Worm (Caenorhabditis elegans) whole organism, midembryonic: ENCODE data around the gene T25G12.6.
A peak's percentile ranks its signal among the peaks of the same experiment; 100 is the strongest.

Experiments used
- T22C8.4 ChIP-seq: fragments of 200-800 bp; sonication (Bioruptor generic); IDR thresholded peaks from 2 replicates; pipeline ENCODE4 v1.3.6; 2022; ENCODE audit warnings: missing genetic modification characterization, missing compliant biosample characterization
- cog-1 ChIP-seq: sonication (generic microtip); optimal IDR thresholded peaks from 2 replicates; lab custom pipeline; 2016; ENCODE audit warnings: missing genetic modification characterization, missing compliant biosample characterization
- flt-1 ChIP-seq: fragments of 200-800 bp; sonication (Bioruptor generic); IDR thresholded peaks from 2 replicates; pipeline ENCODE4 v1.3.6; 2022; ENCODE audit warnings: missing genetic modification characterization, missing compliant biosample characterization
- klf-2 ChIP-seq: fragments of 200-800 bp; sonication (Bioruptor generic); conservative IDR thresholded peaks from 2 replicates; pipeline ENCODE4 v1.3.6; 2022; ENCODE audit warnings: missing genetic modification reagents, missing genetic modification characterization, missing compliant biosample characterization
- med-1 ChIP-seq: sonication (generic microtip); optimal IDR thresholded peaks from 2 replicates; lab custom pipeline; 2017; ENCODE audit warnings: missing genetic modification characterization, mild to moderate bottlenecking, missing compliant biosample characterization, antibody characterized with exemption, missing genetic modification reagents; ENCODE audit not compliant: insufficient read depth
- ref-1 ChIP-seq: fragments of 200-800 bp; sonication (Bioruptor generic); conservative IDR thresholded peaks from 2 replicates; pipeline ENCODE4 v1.3.6; 2022; ENCODE audit warnings: missing genetic modification reagents, missing genetic modification characterization, missing compliant biosample characterization
- tab-1 ChIP-seq: fragments of 200-800 bp; sonication (Bioruptor generic); IDR thresholded peaks from 2 replicates; pipeline ENCODE4 v1.3.6; 2022; ENCODE audit warnings: missing genetic modification characterization, missing compliant biosample characterization
- ztf-23 ChIP-seq: fragments of 200-800 bp; sonication (Bioruptor generic); IDR thresholded peaks from 2 replicates; pipeline ENCODE4 v1.3.6; 2022; ENCODE audit warnings: missing genetic modification reagents, missing genetic modification characterization, missing compliant biosample characterization
- ztf-29 ChIP-seq: fragments of 200-800 bp; sonication (Bioruptor generic); IDR thresholded peaks from 2 replicates; pipeline ENCODE4 v1.3.6; 2022; ENCODE audit warnings: missing genetic modification reagents, missing genetic modification characterization, missing compliant biosample characterization

T25G12.6 gene

DNA sequence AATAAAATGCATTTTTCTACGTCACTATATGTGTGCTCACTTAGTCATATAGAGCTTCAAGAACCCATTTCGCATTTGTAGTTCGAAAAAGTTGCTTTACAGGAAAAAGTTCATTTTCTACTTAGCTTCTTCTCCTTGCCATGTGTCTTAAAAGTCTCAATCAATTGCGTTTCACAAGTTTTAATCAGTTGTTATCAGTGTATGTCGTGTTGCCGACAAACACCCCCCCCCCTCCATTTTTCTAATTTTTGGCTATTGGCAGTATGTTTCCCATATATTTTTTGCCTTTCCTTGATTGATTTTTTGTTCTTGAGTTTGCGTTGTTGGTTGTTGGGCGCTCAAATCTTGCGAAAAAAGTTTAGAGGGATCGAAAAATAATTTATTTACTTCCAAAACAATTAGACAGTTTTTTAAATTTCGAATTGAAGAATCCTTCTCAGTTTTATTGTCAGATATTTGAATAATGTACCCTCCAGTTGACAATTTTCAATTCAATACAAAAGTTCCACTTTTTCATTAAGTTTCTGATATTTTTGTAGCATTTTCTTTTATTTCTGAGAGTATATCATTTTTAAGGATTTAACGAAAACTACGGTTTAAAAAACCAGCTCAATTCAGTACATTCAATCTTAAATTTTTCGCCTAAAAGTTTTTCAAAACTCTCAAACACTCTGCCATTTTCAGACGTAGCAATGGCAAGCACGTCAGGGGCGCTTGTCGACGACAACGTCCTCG lies 44.1 kb downstream of the T25G12.6 start, which contains the start of gene sid-3:
Gene sid-3 (plus strand): TSS at position 685 of the 735 bp plus-strand sequence.
- TF ChIP-seq tab-1 (GFP tag; lab: Robert Waterston, UW), result no peak
- TF ChIP-seq ztf-23 (GFP tag; lab: Robert Waterston, UW), result no peak
- TF ChIP-seq flt-1 (GFP tag; lab: Robert Waterston, UW), result no peak
- TF ChIP-seq med-1 (GFP tag; lab: Kevin White, UChicago), result no peak
- no peak for TF ChIP-seq cog-1 (tag; lab: Kevin White, UChicago)
- no peak for TF ChIP-seq ztf-29 (GFP tag; lab: Robert Waterston, UW)
- TF ChIP-seq T22C8.4 (GFP tag; lab: Robert Waterston, UW), result no peak
- TF ChIP-seq ref-1 (GFP tag; lab: Robert Waterston, UW), result no peak

DNA sequence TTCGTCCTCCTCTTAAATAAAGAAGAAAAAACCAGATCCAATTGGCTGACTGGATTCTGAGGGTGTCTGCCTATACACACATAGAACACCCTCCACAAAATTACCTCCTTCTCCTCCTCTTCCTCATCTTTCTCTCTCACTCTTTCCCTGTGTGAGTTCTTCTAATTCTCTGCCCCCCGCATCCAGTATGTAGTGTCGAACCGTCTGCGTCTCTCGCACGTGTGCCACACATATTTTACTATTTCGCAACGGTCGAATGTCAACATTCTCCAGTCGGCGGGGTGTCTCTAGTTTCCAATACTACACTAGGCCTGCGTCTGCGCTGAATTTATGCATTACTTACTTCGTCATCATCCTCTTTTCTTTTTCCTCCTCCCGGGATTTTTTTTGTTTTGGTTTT lies 45.6 kb downstream of the T25G12.6 start:
- TF ChIP-seq med-1 (GFP tag; lab: Kevin White, UChicago), result no peak
- TF ChIP-seq ref-1 (GFP tag; lab: Robert Waterston, UW), result no peak
- no peak for TF ChIP-seq ztf-23 (GFP tag; lab: Robert Waterston, UW)
- peak; percentile 53 for TF ChIP-seq cog-1 (tag; lab: Kevin White, UChicago)
- no peak for TF ChIP-seq tab-1 (GFP tag; lab: Robert Waterston, UW)
- TF ChIP-seq klf-2, result no peak
- no peak for TF ChIP-seq ztf-29 (GFP tag; lab: Robert Waterston, UW)
- no peak for TF ChIP-seq T22C8.4 (GFP tag; lab: Robert Waterston, UW)
- TF ChIP-seq flt-1 (GFP tag; lab: Robert Waterston, UW), result 0 out of 2 replicates have a peak, but pooled peaks have one; percentile 47

DNA sequence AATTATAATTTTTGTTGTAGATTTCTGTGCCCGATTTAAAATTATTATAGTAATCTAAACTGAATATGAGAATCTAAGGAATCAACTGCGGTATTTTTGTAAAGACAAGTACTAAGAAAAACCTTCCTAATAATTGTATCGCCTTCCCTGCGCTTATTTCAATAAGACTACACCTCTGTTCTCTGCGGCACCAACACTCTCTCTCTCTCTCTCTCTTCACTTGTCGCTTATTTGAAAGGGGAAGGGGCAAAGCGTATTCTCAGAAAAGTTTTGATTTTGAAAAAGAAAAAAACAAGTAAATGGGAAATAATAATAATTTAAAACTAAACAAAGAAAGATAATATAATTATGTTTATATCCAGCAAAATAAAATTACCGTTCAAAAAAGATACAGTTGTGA lies 48.8 kb downstream of the T25G12.6 start:
- peak; percentile 48; the same call in 1 of the 2 replicates for TF ChIP-seq ztf-23 (GFP tag; lab: Robert Waterston, UW)
- no peak for TF ChIP-seq T22C8.4 (GFP tag; lab: Robert Waterston, UW)
- TF ChIP-seq klf-2, result no peak
- no peak for TF ChIP-seq cog-1 (tag; lab: Kevin White, UChicago)
- peak; percentile 62 for TF ChIP-seq flt-1 (GFP tag; lab: Robert Waterston, UW)

DNA sequence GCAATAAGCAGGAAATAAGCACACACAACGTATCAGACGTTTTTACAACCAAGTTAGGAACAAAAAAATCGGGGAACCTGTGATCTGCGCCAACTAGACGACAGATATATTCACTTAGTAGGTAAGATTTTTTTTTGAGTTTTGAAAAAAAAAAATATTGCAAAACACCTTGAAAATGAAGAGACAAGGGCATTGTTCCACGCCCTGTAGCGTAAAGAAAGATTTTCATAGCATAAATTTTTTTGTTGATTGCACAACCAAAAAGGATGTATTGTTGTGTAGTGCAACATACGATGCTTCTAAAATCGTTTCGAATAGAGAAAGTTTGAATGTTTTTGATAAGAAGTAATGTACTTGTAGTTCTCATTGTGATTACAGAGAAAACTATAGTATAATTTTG lies 49.9 kb downstream of the T25G12.6 start:
- TF ChIP-seq klf-2 (no peak), ztf-23 (GFP tag; lab: Robert Waterston, UW) (no peak), T22C8.4 (GFP tag; lab: Robert Waterston, UW) (no peak), cog-1 (tag; lab: Kevin White, UChicago) (no peak), ztf-29 (GFP tag; lab: Robert Waterston, UW) (no peak), flt-1 (GFP tag; lab: Robert Waterston, UW) (no peak), tab-1 (GFP tag; lab: Robert Waterston, UW) (no peak)

DNA sequence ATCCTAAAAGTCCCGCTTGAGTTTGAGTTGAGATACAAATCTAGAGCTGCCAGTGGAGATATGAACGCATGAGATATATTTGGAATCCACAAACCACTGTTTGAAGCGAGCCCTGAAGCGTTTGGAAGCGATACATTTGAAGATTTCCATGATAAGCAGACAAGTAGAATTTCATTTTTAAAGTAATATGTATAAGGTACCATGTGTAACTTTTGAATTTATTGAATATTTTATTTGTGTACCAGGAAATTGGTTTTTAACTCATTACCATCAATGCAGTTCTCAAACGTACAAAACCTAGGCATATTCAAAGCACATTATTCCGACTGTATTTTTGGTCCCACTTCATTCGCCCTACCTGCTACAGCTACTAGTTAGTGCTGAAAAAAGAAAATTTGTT lies 51.8 kb downstream of the T25G12.6 start, which contains the start of gene B0302.2:
Gene B0302.2 (plus strand): TSS at position 301 of the 400 bp plus-strand sequence.
- TF ChIP-seq ztf-29 (GFP tag; lab: Robert Waterston, UW) (no peak), ztf-23 (GFP tag; lab: Robert Waterston, UW) (no peak), cog-1 (tag; lab: Kevin White, UChicago) (no peak), tab-1 (GFP tag; lab: Robert Waterston, UW) (no peak), T22C8.4 (GFP tag; lab: Robert Waterston, UW) (no peak), flt-1 (GFP tag; lab: Robert Waterston, UW) (no peak), ref-1 (GFP tag; lab: Robert Waterston, UW) (no peak), med-1 (GFP tag; lab: Kevin White, UChicago) (no peak), klf-2 (no peak)

DNA sequence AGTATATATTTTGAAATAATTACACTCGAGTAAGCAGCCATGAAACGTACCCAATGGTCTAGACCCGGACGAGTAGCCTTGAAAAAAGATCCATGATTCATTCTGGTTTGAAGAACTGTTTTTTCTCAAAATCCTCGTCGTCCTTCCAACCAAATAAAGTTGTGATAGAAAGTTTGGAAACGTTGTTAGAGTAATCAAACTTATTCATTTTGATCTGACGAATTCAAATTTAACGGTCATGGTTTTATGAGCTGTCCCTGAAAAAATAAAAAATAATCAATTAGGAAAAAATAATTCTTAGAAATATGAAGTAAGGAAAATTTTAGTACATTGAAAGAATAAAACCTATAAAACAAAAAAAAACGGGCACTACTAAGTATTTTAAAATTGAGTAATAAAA lies 53.3 kb downstream of the T25G12.6 start, which contains the start of gene B0302.4:
Gene B0302.4 (minus strand): TSS at position 101 of the 400 bp plus-strand sequence.
- TF ChIP-seq med-1 (GFP tag; lab: Kevin White, UChicago) (no peak), tab-1 (GFP tag; lab: Robert Waterston, UW) (no peak), T22C8.4 (GFP tag; lab: Robert Waterston, UW) (no peak), ref-1 (GFP tag; lab: Robert Waterston, UW) (no peak), klf-2 (no peak), cog-1 (tag; lab: Kevin White, UChicago) (no peak), ztf-23 (GFP tag; lab: Robert Waterston, UW) (no peak), flt-1 (GFP tag; lab: Robert Waterston, UW) (no peak), ztf-29 (GFP tag; lab: Robert Waterston, UW) (no peak)
